Fruit fly (Drosophila melanogaster) whole organism, embryonic: ENCODE measurements around the gene CG43897.
A peak's percentile ranks its signal among the peaks of the same experiment; 100 is the strongest.

Source experiments
- Antp ChIP-seq: fragments of 200-800 bp; sonication (Bioruptor generic); optimal IDR thresholded peaks from 3 replicates; lab custom pipeline; 2016; ENCODE audit warnings: missing biosample characterization, missing genetic modification characterization
- Atf3 ChIP-seq: fragments of 200-800 bp; sonication (Bioruptor generic); optimal IDR thresholded peaks from 3 replicates; lab custom pipeline; 2016; ENCODE audit warnings: missing biosample characterization, missing genetic modification characterization
- CG10267 ChIP-seq: fragments of 200-800 bp; sonication (Bioruptor generic); optimal IDR thresholded peaks from 2 replicates; lab custom pipeline; 2018; ENCODE audit warnings: missing biosample characterization, mild to moderate bottlenecking, missing genetic modification characterization, moderate library complexity
- CG10654 ChIP-seq: fragments of 200-800 bp; sonication (Bioruptor generic); optimal IDR thresholded peaks from 2 replicates; lab custom pipeline; 2016; ENCODE audit warnings: missing biosample characterization, missing genetic modification characterization
- CG12236 ChIP-seq: fragments of 200-800 bp; sonication (Bioruptor generic); optimal IDR thresholded peaks from 2 replicates; lab custom pipeline; 2016; ENCODE audit warnings: missing biosample characterization, missing genetic modification characterization
- CG1233 ChIP-seq: fragments of 200-800 bp; sonication (Bioruptor generic); optimal IDR thresholded peaks from 4 replicates; lab custom pipeline; 2018; ENCODE audit warnings: missing biosample characterization, mild to moderate bottlenecking, missing genetic modification characterization
- CG12391 ChIP-seq: fragments of 200-800 bp; sonication (Bioruptor generic); optimal IDR thresholded peaks from 3 replicates; lab custom pipeline; 2018; ENCODE audit warnings: missing biosample characterization, mild to moderate bottlenecking, missing genetic modification characterization, moderate library complexity
- CG14441 ChIP-seq: fragments of 200-800 bp; sonication (Bioruptor generic); IDR thresholded peaks from 2 replicates; pipeline ENCODE4 v1.3.6; 2022; ENCODE audit warnings: missing biosample characterization, missing genetic modification characterization
- CG15514 ChIP-seq: fragments of 200-800 bp; sonication (Bioruptor generic); optimal IDR thresholded peaks from 3 replicates; lab custom pipeline; 2017; ENCODE audit warnings: missing biosample characterization, missing genetic modification characterization, mild to moderate bottlenecking, moderate library complexity, missing genetic modification reagents
- CG16863 ChIP-seq: fragments of 200-800 bp; sonication (Bioruptor generic); optimal IDR thresholded peaks from 3 replicates; lab custom pipeline; 2016; ENCODE audit warnings: missing biosample characterization, missing genetic modification characterization
- CG17359 ChIP-seq: fragments of 200-800 bp; sonication (Bioruptor generic); optimal IDR thresholded peaks from 3 replicates; lab custom pipeline; 2018; ENCODE audit warnings: missing biosample characterization, mild to moderate bottlenecking, missing genetic modification characterization, moderate library complexity
- CG1792 ChIP-seq: fragments of 200-800 bp; sonication (Bioruptor generic); optimal IDR thresholded peaks from 2 replicates; lab custom pipeline; 2016; ENCODE audit warnings: missing biosample characterization, missing genetic modification characterization
- CG2199 ChIP-seq: fragments of 200-800 bp; sonication (Bioruptor generic); IDR thresholded peaks from 3 replicates; pipeline ENCODE4 v1.3.6; 2022; ENCODE audit warnings: missing biosample characterization, missing genetic modification characterization
- CG30020 ChIP-seq: fragments of 200-800 bp; optimal IDR thresholded peaks from 2 replicates; lab custom pipeline; 2019; ENCODE audit warnings: missing biosample characterization, mild to moderate bottlenecking, missing genetic modification characterization, moderate library complexity
- CG30431 ChIP-seq: fragments of 200-800 bp; sonication (Bioruptor generic); optimal IDR thresholded peaks from 2 replicates; lab custom pipeline; 2017; ENCODE audit warnings: missing biosample characterization, missing genetic modification characterization
- CG3995 ChIP-seq: fragments of 200-800 bp; sonication (Bioruptor generic); optimal IDR thresholded peaks from 3 replicates; lab custom pipeline; 2016; ENCODE audit warnings: missing biosample characterization, missing genetic modification characterization
- CG4707 ChIP-seq: fragments of 200-800 bp; sonication (Bioruptor generic); optimal IDR thresholded peaks from 2 replicates; lab custom pipeline; 2018; ENCODE audit warnings: missing biosample characterization, mild to moderate bottlenecking, missing genetic modification characterization, moderate library complexity
- CG7271 ChIP-seq: fragments of 200-800 bp; sonication (Bioruptor generic); optimal IDR thresholded peaks from 2 replicates; lab custom pipeline; 2018; ENCODE audit warnings: missing biosample characterization, mild to moderate bottlenecking, missing genetic modification characterization, moderate library complexity
- CG7372 ChIP-seq: fragments of 200-800 bp; sonication (Bioruptor generic); IDR thresholded peaks from 2 replicates; pipeline ENCODE4 v1.3.6; 2022; ENCODE audit warnings: missing biosample characterization, missing genetic modification characterization
- CG7745 ChIP-seq: fragments of 200-800 bp; sonication (Bioruptor generic); optimal IDR thresholded peaks from 2 replicates; lab custom pipeline; 2018; ENCODE audit warnings: missing biosample characterization, mild to moderate bottlenecking, missing genetic modification characterization, moderate library complexity
- CG9876 ChIP-seq: fragments of 200-800 bp; sonication (Bioruptor generic); optimal IDR thresholded peaks from 2 replicates; lab custom pipeline; 2016; ENCODE audit warnings: missing biosample characterization, missing genetic modification characterization
- Camta ChIP-seq: fragments of 200-800 bp; sonication (Bioruptor generic); optimal IDR thresholded peaks from 2 replicates; lab custom pipeline; 2016; ENCODE audit warnings: missing biosample characterization, missing genetic modification characterization
- Ets97D ChIP-seq: fragments of 200-800 bp; sonication (Bioruptor generic); optimal IDR thresholded peaks from 3 replicates; lab custom pipeline; 2016; ENCODE audit warnings: missing biosample characterization, missing genetic modification characterization
- H15 ChIP-seq: fragments of 200-800 bp; sonication (Bioruptor generic); IDR thresholded peaks from 3 replicates; pipeline ENCODE4 v1.3.6; 2022; ENCODE audit warnings: missing biosample characterization, missing genetic modification characterization
- MBD-R2 ChIP-seq: fragments of 200-800 bp; sonication (Bioruptor generic); IDR thresholded peaks from 2 replicates; pipeline ENCODE4 v1.3.6; 2022; ENCODE audit warnings: missing biosample characterization, missing genetic modification characterization
- MTF-1 ChIP-seq: fragments of 200-800 bp; sonication (Bioruptor generic); optimal IDR thresholded peaks from 2 replicates; lab custom pipeline; 2018; ENCODE audit warnings: missing biosample characterization, mild to moderate bottlenecking, missing genetic modification characterization, borderline replicate concordance
- NC2β ChIP-seq: fragments of 200-800 bp; sonication (Bioruptor generic); optimal IDR thresholded peaks from 2 replicates; lab custom pipeline; 2016; ENCODE audit warnings: missing biosample characterization, missing genetic modification characterization
- Nf-YC ChIP-seq: fragments of 200-800 bp; optimal IDR thresholded peaks from 3 replicates; lab custom pipeline; 2019; ENCODE audit warnings: missing biosample characterization, mild to moderate bottlenecking, missing genetic modification characterization, moderate library complexity
- Poxn ChIP-seq: fragments of 200-800 bp; sonication (Bioruptor generic); IDR thresholded peaks from 2 replicates; pipeline ENCODE4 v1.3.6; 2022; ENCODE audit warnings: missing biosample characterization, missing genetic modification characterization
- Ptx1 ChIP-seq: fragments of 200-800 bp; sonication (Bioruptor generic); IDR thresholded peaks from 2 replicates; pipeline ENCODE4 v1.3.6; 2022; ENCODE audit warnings: missing biosample characterization, missing genetic modification characterization
- Rfx ChIP-seq: fragments of 200-800 bp; sonication (Bioruptor generic); IDR thresholded peaks from 2 replicates; pipeline ENCODE4 v1.3.6; 2022; ENCODE audit warnings: missing biosample characterization, missing genetic modification characterization
- ash1 ChIP-seq: fragments of 200-800 bp; sonication (Bioruptor generic); optimal IDR thresholded peaks from 2 replicates; lab custom pipeline; 2018; ENCODE audit warnings: missing biosample characterization, mild to moderate bottlenecking, missing genetic modification characterization
- az2 ChIP-seq: fragments of 200-800 bp; sonication (Bioruptor generic); optimal IDR thresholded peaks from 3 replicates; lab custom pipeline; 2016; ENCODE audit warnings: missing biosample characterization, missing genetic modification characterization
- bcd ChIP-seq: fragments of 200-800 bp; sonication (Bioruptor generic); optimal IDR thresholded peaks from 2 replicates; lab custom pipeline; 2017; ENCODE audit warnings: missing biosample characterization, mild to moderate bottlenecking, missing genetic modification characterization
- cato ChIP-seq: fragments of 200-800 bp; sonication (Bioruptor generic); optimal IDR thresholded peaks from 2 replicates; lab custom pipeline; 2016; ENCODE audit warnings: missing biosample characterization, missing genetic modification characterization, borderline replicate concordance
- danr ChIP-seq: fragments of 200-800 bp; sonication (Bioruptor generic); IDR thresholded peaks from 2 replicates; pipeline ENCODE4 v1.3.6; 2022; ENCODE audit warnings: missing biosample characterization, missing genetic modification characterization
- dmrt99B ChIP-seq: fragments of 200-800 bp; sonication (Bioruptor generic); optimal IDR thresholded peaks from 2 replicates; lab custom pipeline; 2018; ENCODE audit warnings: missing biosample characterization, mild to moderate bottlenecking, missing genetic modification characterization, moderate library complexity
- eyg ChIP-seq: fragments of 200-800 bp; sonication (Bioruptor generic); optimal IDR thresholded peaks from 3 replicates; lab custom pipeline; 2016; ENCODE audit warnings: missing biosample characterization, missing genetic modification characterization
- gcm ChIP-seq: fragments of 200-800 bp; sonication (Bioruptor generic); optimal IDR thresholded peaks from 2 replicates; lab custom pipeline; 2019; ENCODE audit warnings: missing biosample characterization, mild to moderate bottlenecking, missing genetic modification characterization, moderate library complexity
- gt ChIP-seq: fragments of 200-800 bp; sonication (Bioruptor generic); IDR thresholded peaks from 2 replicates; pipeline ENCODE4 v1.3.6; 2022; ENCODE audit warnings: missing biosample characterization, missing genetic modification characterization
- inv ChIP-seq: fragments of 200-800 bp; sonication (Bioruptor generic); IDR thresholded peaks from 2 replicates; pipeline ENCODE4 v1.3.6; 2022; ENCODE audit warnings: missing biosample characterization, missing genetic modification characterization; ENCODE audit not compliant: partially characterized antibody
- jigr1 ChIP-seq: fragments of 200-800 bp; sonication (Bioruptor generic); IDR thresholded peaks from 3 replicates; pipeline ENCODE4 v1.3.6; 2022; ENCODE audit warnings: missing biosample characterization, missing genetic modification characterization
- jing ChIP-seq: fragments of 200-800 bp; sonication (Bioruptor generic); optimal IDR thresholded peaks from 2 replicates; lab custom pipeline; 2018; ENCODE audit warnings: missing biosample characterization, mild to moderate bottlenecking, missing genetic modification characterization
- nerfin-2 ChIP-seq: fragments of 200-800 bp; sonication (Bioruptor generic); IDR thresholded peaks from 2 replicates; pipeline ENCODE4 v1.3.6; 2022; ENCODE audit warnings: missing biosample characterization, missing genetic modification characterization; ENCODE audit not compliant: partially characterized antibody
- onecut ChIP-seq: fragments of 200-800 bp; sonication (Bioruptor generic); IDR thresholded peaks from 2 replicates; pipeline ENCODE4 v1.3.6; 2022; ENCODE audit warnings: missing biosample characterization, missing genetic modification characterization
- peb ChIP-seq: fragments of 200-800 bp; sonication (Bioruptor generic); IDR thresholded peaks from 2 replicates; pipeline ENCODE4 v1.3.6; 2022; ENCODE audit warnings: missing biosample characterization, missing genetic modification characterization
- pita ChIP-seq: fragments of 200-800 bp; sonication (Bioruptor generic); optimal IDR thresholded peaks from 2 replicates; lab custom pipeline; 2017; ENCODE audit warnings: missing biosample characterization, mild to moderate bottlenecking, missing genetic modification characterization
- sisA ChIP-seq: fragments of 200-800 bp; sonication (Bioruptor generic); IDR thresholded peaks from 2 replicates; pipeline ENCODE4 v1.3.6; 2022; ENCODE audit warnings: missing biosample characterization, missing genetic modification characterization
- unc-4 ChIP-seq: fragments of 200-800 bp; sonication (Bioruptor generic); IDR thresholded peaks from 2 replicates; pipeline ENCODE4 v1.3.6; 2022; ENCODE audit warnings: missing biosample characterization, missing genetic modification characterization; ENCODE audit not compliant: partially characterized antibody
- wek ChIP-seq: fragments of 200-800 bp; sonication (Bioruptor generic); optimal IDR thresholded peaks from 3 replicates; lab custom pipeline; 2018; ENCODE audit warnings: missing biosample characterization, mild to moderate bottlenecking, missing genetic modification characterization, moderate library complexity
- zf30C ChIP-seq: fragments of 200-800 bp; sonication (Bioruptor generic); optimal IDR thresholded peaks from 3 replicates; lab custom pipeline; 2018; ENCODE audit warnings: missing biosample characterization, mild to moderate bottlenecking, missing genetic modification characterization

Gene CG43897

dm6 chr3L:9836524-9837047, 22.9 kb downstream of the CG43897 start, which contains the start of gene I-2 (continued):
- TF ChIP-seq CG14441 (no peak), Atf3 (GFP tag; lab: Kevin White, UChicago) (no peak), unc-4 (GFP tag; lab: Robert Waterston, UW) (peak; percentile 89), CG15514 (GFP tag; lab: Kevin White, UChicago) (peak; percentile 60), az2 (GFP tag; lab: Kevin White, UChicago) (no peak), cato (GFP tag; lab: Kevin White, UChicago) (no peak), bcd (no peak), zf30C (GFP tag; lab: Kevin White, UChicago) (no peak), CG30020 (tag; lab: Kevin White, UChicago) (no peak), CG9876 (GFP tag; lab: Kevin White, UChicago) (no peak), inv (GFP tag; lab: Robert Waterston, UW) (peak; percentile 63), CG3995 (GFP tag; lab: Kevin White, UChicago) (peak; percentile 64), Rfx (GFP tag; lab: Robert Waterston, UW) (peak; percentile 32; the same call in 1 of the 2 replicates), peb (GFP tag; lab: Robert Waterston, UW) (no peak), CG7271 (tag; lab: Kevin White, UChicago) (no peak), NC2β (peak; percentile 8), Nf-YC (tag; lab: Kevin White, UChicago) (no peak), CG17359 (no peak), CG7372 (GFP tag; lab: Robert Waterston, UW) (no peak), danr (GFP tag; lab: Robert Waterston, UW) (no peak), CG10654 (GFP tag; lab: Kevin White, UChicago) (no peak), jing (GFP tag; lab: Kevin White, UChicago) (no peak), CG12236 (GFP tag; lab: Kevin White, UChicago) (no peak), jigr1 (GFP tag; lab: Robert Waterston, UW) (peak; percentile 30; the same call in 1 of the 3 replicates), CG2199 (GFP tag; lab: Robert Waterston, UW) (no peak), gt (GFP tag; lab: Robert Waterston, UW) (no peak), CG16863 (GFP tag; lab: Kevin White, UChicago) (no peak), MTF-1 (GFP tag; lab: Kevin White, UChicago) (no peak), ash1 (GFP tag; lab: Kevin White, UChicago) (no peak), gcm (GFP tag; lab: Kevin White, UChicago) (no peak), Antp (GFP tag; lab: Kevin White, UChicago) (no peak), Camta (no peak), CG1233 (no peak), wek (no peak), Ets97D (GFP tag; lab: Kevin White, UChicago) (peak; percentile 16), Ptx1 (no peak), H15 (GFP tag; lab: Robert Waterston, UW) (no peak), sisA (GFP tag; lab: Robert Waterston, UW) (no peak), Poxn (GFP tag; lab: Robert Waterston, UW) (no peak), CG1792 (GFP tag; lab: Kevin White, UChicago) (no peak), CG4707 (no peak), CG10267 (tag; lab: Kevin White, UChicago) (peak; percentile 43), onecut (GFP tag; lab: Robert Waterston, UW) (no peak), eyg (no peak), pita (peak; percentile 45), CG12391 (tag; lab: Kevin White, UChicago) (peak; percentile 41), MBD-R2 (peak; percentile 84), dmrt99B (tag; lab: Kevin White, UChicago) (no peak), nerfin-2 (GFP tag; lab: Robert Waterston, UW) (peak; percentile 77), CG7745 (tag; lab: Kevin White, UChicago) (no peak), CG30431 (GFP tag; lab: Kevin White, UChicago) (no peak)
